Fruit fly (Drosophila melanogaster) whole organism, larva: Measurements from ENCODE around the gene sgl.

Source experiments
- noc ChIP-seq: fragments of 200-800 bp; sonication (Bioruptor generic); optimal IDR thresholded peaks from 3 replicates; lab custom pipeline; 2019; ENCODE audit warnings: missing biosample characterization, mild to moderate bottlenecking, missing genetic modification characterization, moderate library complexity

Gene sgl

dm6 chr3L:6967797-6968196 lies 3.2 kb upstream of the sgl start, which contains the start of gene CG10064:
Gene CG10064, minus strand, starts transcription at chr3L:6967897.
- TF ChIP-seq noc = no peak

DNA sequence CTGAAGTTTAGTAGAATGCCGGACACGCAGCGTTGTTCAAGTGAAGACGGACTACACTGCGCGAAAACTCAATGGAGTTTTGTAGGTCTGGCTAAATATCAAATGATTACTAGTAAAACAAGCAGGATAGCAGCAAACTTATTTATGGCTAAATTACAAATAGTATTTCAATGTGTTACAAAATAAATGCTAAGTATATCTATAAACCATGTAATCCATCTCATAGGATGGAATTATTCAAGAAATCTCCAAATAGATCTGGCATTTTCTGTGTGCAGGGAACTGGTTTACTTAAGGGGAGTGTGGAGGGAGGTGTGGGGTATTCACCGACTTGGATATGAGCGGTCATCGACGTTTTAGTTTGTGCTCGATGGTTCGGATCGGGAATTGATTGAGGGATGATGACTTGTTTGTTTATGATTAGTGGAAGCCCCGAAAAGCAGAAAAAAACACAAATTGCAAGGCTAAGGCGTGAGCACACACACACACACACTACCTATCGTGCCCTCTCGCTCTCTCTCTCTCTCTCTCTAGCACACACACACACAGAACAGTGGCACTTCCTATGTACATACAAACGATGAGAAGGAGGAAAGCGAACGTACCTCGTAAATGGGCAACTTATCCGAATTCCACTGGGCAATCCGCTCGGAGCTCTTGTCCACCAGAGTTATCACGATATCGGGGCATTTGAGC lies 618 bp downstream of the sgl start:
- peak; percentile 42 for TF ChIP-seq noc

- no peak for TF ChIP-seq noc
Observed at dm6 chr3L:6963175-6963574, 1.4 kb downstream of the sgl start.

dm6 chr3L:6961992-6962570 lies 2.5 kb downstream of the sgl start:
- no peak for TF ChIP-seq noc

DNA sequence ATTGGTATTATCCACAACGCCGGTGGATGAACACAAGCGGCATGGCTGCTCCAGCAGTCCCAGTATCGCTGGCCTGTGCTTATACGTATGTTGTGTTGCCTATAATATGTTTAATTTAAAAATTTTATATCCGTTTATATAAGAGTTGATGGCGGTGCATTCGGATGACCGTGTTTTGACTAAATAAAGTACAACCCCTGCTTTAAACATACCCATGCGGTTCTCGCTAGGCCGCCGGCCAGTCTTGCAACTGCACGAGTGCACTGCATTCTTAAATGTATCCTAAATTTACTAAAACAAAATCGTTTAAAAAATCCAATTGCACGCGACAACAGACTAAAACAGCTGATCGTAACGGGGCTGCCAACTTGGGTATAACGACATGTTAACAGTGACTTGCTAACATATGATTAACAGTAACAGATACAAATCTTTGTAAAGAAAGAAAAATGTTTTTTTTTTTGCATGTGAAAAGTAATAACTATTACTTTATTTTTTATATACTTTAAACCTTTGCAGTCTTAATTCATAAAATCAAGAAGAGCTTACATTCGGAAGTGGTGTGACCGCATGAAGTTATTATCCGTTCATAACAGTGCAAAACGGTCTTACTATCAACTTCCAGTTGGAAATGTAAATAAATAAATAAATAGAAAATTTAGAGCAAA lies 6.7 kb downstream of the sgl start, which contains the start of the genes Uqcc1 and Surf1:
Gene Uqcc1 (minus strand): TSS at position 356 of the 668 bp plus-strand sequence.
Gene Surf1 (plus strand): TSS at position 594 of the 668 bp plus-strand sequence.
- TF ChIP-seq noc = no peak

DNA sequence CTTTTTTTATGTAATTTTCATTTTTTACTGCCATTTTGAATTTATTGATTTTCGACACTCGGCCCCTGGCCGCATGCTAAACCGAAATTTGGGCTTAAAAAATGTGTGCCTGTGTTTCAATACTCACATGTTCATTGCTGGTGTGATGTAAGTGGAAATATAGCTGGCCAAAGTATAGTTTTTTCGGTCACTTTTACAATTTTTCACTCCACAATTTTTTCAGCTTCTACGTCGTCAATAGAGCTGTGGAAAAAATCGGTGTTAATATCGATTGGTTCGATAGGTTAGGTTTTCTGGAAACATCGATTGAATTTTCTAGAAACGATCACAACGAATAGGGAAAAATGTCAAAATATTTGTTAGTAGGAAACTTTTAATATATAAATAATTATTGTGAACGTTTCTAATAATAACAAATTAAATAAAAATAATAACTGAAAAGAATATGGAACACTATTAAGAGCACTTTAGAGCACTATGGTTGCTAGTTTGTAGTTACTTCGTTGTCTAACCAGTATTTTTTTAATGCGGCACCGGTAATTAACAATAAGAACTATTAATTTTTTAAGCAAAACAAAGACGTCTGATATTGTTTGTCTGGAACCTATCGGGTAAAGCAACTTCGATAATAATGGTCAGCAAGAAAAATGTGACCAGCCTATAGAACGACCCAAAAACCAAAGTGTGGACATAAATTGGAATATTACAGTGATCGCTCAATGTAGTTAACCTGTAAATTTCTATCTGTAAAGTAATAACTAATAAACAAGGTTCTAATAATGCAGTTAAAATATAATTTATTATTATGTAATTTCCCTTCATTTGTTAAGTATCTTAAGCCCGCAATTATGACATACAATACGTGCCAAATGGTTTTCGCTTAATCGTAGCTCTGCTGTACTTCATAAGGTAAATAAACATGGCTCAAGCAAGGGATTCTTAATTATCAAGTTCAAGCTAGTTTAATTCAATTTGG lies 9.0 kb downstream of the sgl start, which contains the start of the genes CG10077 and CG9948:
Gene CG10077 (minus strand): TSS at position 651 of the 976 bp plus-strand sequence.
Gene CG9948 (plus strand): TSS at position 738 of the 976 bp plus-strand sequence.
- TF ChIP-seq noc = peak; percentile 89

DNA sequence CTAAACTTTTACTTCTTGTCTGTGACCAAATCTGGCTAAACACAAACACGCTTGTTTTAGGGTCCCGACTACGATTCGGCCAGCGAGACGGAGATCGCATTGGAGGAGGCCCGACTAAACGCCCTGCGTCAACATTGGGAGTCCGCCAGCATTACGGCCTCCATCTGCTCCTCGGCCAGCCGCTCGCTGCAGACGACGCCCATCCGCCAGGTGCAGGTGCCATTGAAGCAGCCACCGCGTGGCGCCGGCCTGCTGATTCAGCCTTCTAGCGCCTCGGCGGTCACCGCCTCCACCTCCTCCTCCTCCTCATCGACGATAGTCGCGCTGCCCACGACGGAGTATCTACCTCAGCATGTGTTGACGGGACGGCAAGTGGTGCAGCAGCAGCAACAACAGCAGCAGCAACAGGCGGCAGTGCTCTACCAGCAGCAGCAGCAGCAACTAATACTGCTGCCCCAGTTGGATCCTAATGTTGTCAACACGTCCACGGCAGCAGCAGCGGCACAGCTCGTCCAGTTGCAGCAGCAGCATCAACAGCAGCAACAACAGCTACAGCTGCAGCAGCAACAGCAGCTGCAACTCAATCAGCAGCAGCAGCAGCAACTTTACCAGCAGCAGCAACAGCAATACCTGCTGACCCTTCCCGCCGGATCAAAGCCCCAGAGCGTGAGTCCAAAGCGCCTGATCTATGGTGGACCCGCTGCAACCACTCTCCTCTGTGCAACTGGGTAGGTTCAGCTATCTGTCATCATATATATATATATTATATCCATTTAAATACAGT lies 17.2 kb downstream of the sgl start:
- no peak for TF ChIP-seq noc

dm6 chr3L:6945357-6945756 lies 19.2 kb downstream of the sgl start:
- TF ChIP-seq noc = no peak

- no peak for TF ChIP-seq noc
Observed at dm6 chr3L:6943948-6944319, 20.6 kb downstream of the sgl start.

DNA sequence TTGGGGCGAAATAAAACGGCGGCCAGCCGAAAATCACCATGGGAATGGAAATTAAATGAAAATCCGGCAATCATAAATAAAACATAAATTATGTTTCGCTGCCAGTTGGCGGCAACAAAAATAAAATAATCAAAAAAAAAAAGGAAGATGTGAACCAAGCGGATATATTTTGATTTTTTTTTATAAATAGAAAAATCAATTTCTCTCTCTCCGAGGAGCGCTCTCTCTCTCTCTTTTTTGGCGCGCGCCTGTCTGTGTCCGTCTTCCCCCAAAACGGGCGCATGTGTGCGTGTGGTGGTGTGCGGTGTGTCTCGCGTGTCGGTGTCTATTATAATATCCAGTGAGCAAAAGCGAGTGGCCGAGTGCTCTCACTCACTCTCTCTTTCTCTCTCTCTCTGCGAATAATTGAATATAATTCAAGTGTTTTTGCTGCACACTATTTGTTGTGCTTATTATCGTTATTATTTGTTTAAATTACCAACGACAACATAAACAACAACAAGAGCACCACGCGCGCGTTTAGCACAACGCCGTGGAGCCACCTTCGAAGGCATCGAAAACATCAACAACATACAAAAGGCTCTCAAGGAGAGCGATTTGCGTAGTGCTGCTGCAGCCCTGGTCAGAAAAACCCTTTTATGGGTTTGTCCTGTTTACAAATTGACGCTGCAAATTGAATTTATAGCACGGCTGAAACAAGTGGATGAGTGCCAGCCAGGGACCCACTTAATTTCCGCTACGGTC lies 21.2 kb downstream of the sgl start:
- no peak for TF ChIP-seq noc

dm6 chr3L:6942831-6943114 lies 21.8 kb downstream of the sgl start, which contains the start of gene tow:
Gene tow, plus strand, starts transcription at chr3L:6942856.
- TF ChIP-seq noc = no peak

DNA sequence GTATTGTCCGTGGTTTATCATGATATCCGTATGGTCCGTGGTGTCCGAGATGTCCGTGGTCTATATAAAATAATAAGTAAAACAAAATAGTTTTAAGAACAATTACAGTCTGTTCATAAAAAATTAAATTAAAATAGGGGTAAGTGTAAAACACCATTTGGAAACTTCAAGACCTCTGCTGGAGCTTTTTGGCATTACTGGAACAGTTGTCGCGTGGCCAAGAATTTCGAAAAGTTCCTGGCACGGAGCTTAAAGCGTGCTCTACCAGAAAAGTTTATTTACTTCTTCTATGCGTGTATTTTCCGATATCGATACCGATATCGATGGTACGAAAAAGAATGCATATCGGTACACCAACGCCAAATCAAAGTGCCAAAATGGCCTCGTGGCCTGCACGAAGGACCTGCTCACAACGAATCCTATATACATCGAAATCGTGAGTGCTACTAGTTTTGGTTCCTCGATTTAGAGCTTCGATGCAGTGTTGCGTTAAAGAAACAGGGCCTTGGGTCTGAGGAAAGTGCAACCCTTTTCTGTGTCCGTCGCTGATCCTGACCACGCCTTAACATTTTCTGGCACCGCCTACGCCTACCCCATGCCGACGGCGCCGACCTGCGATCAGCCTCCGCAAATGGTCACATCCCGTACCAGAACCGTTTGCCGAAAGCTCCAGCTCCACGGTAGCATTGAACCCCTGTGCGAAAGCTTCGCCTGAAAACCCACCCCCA lies 22.3 kb downstream of the sgl start:
- no peak for TF ChIP-seq noc

- TF ChIP-seq noc = no peak
Observed at dm6 chr3L:6934799-6935318, 29.7 kb downstream of the sgl start.

- TF ChIP-seq noc = no peak
Observed at dm6 chr3L:6932626-6933025, 31.9 kb downstream of the sgl start, which contains the start of gene CG14820. Gene CG14820, plus strand, starts transcription at chr3L:6932926.
